Fruit fly (Drosophila melanogaster): ENCODE data around the gene PrBP.

PrBP gene

DNA sequence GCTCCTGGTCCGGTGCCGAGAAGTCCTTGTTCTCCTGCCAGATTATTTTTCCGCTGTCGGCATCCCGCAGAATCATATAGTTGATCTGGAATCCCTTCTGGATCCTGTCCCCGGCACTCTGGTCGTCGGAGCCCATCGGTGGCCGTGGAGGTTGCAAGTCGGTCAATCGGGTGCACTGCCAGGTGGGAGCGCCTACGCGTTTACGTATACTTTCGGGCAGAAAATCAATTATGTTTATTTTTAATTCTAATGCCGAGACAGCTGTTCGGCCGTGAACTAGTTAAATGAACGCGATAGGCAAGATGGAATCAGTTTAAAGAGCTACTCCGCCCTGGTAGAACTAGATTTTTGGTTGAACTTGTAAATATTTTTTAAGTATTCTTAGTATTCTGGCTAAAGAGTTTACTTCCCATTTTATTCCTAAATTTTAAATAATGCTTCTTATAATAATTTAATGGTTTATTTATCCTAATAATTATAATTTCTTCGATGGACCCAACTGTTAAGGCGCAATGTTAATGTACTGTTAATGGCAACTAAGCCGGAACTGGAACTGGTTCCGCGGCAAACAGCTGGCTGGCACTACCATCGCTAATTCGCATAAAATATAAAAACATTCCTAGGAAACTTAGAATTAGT, at the start of gene PrBP, which contains the start of gene Trs23 (continued):
- no peak for TF ChIP-seq CG7357 (GFP tag; IDR thresholded peaks at IDR 0.05)
- TF ChIP-seq Max (GFP tag; optimal IDR thresholded peaks at IDR 0.05): no peak
- no peak for TF ChIP-seq tio (GFP tag; optimal IDR thresholded peaks at IDR 0.05)
- peak; percentile 23 for TF ChIP-seq sens (GFP tag)
- TF ChIP-seq her (GFP tag; optimal IDR thresholded peaks at IDR 0.05): no peak
- TF ChIP-seq slou (GFP tag; optimal IDR thresholded peaks at IDR 0.05): no peak
- TF ChIP-seq D (optimal IDR thresholded peaks at IDR 0.05): peak; percentile 5
- no peak for TF ChIP-seq D (GFP tag; optimal IDR thresholded peaks at IDR 0.05)
- no peak for TF ChIP-seq mirr (GFP tag; optimal IDR thresholded peaks at IDR 0.05)
- no peak for TF ChIP-seq bigmax (GFP tag; optimal IDR thresholded peaks at IDR 0.05)
- no peak for TF ChIP-seq Atf3 (GFP tag; optimal IDR thresholded peaks at IDR 0.05)
- TF ChIP-seq Dip2 (GFP tag; IDR thresholded peaks at IDR 0.05): no peak
- TF ChIP-seq kay (GFP tag; optimal IDR thresholded peaks at IDR 0.05): no peak
- no peak for TF ChIP-seq h (optimal IDR thresholded peaks at IDR 0.05)
- no peak for TF ChIP-seq seq (GFP tag; IDR thresholded peaks at IDR 0.05)
- TF ChIP-seq sima (GFP tag; optimal IDR thresholded peaks at IDR 0.05): no peak
- TF ChIP-seq CG6272 (GFP tag; IDR thresholded peaks at IDR 0.05): no peak
- no peak for TF ChIP-seq CG7372 (GFP tag; IDR thresholded peaks at IDR 0.05)
- peak; percentile 11 for TF ChIP-seq CG18262 (tag; optimal IDR thresholded peaks at IDR 0.05)
- no peak for TF ChIP-seq tap (tag; optimal IDR thresholded peaks at IDR 0.05)
- TF ChIP-seq Myb (GFP tag; optimal IDR thresholded peaks at IDR 0.05): no peak
- TF ChIP-seq PHDP (tag; optimal IDR thresholded peaks at IDR 0.05): no peak
- no peak for TF ChIP-seq Sox100B (GFP tag; optimal IDR thresholded peaks at IDR 0.05)
- no peak for TF ChIP-seq dan (GFP tag; IDR thresholded peaks at IDR 0.05)
- TF ChIP-seq aop (GFP tag; IDR thresholded peaks at IDR 0.05): no peak
- no peak for TF ChIP-seq CG33213 (GFP tag; optimal IDR thresholded peaks at IDR 0.05)
- peak; percentile 34 for TF ChIP-seq CG14710 (tag; optimal IDR thresholded peaks at IDR 0.05)
- TF ChIP-seq pzg (GFP tag; optimal IDR thresholded peaks at IDR 0.05): peak; percentile 46
- no peak for TF ChIP-seq CG2678 (tag; optimal IDR thresholded peaks at IDR 0.05)
- no peak for TF ChIP-seq Hey (tag; optimal IDR thresholded peaks at IDR 0.05)
- TF ChIP-seq CG3726 (GFP tag; IDR thresholded peaks at IDR 0.05): no peak
- TF ChIP-seq CG17802 (tag; optimal IDR thresholded peaks at IDR 0.05): no peak
- no peak for TF ChIP-seq Oli (tag; optimal IDR thresholded peaks at IDR 0.05)
- no peak for TF ChIP-seq H15 (GFP tag; IDR thresholded peaks at IDR 0.05)
- TF ChIP-seq TFAM (GFP tag; optimal IDR thresholded peaks at IDR 0.05): no peak
- peak; percentile 48 for TF ChIP-seq CG2712 (tag; optimal IDR thresholded peaks at IDR 0.05)
- no peak for TF ChIP-seq CG8290 (GFP tag; optimal IDR thresholded peaks at IDR 0.05)
- no peak for TF ChIP-seq CG8290 (tag; optimal IDR thresholded peaks at IDR 0.05)
- no peak for TF ChIP-seq CG11085 (GFP tag; IDR thresholded peaks at IDR 0.05)
- TF ChIP-seq HLH3B (GFP tag; IDR thresholded peaks at IDR 0.05): no peak
- TF ChIP-seq CG10959 (GFP tag; IDR thresholded peaks at IDR 0.05): no peak
- no peak for TF ChIP-seq CG18011 (GFP tag; optimal IDR thresholded peaks at IDR 0.05)
- peak; percentile 38; the same call in 1 of the 2 replicates for TF ChIP-seq MBD-R2 (GFP tag; IDR thresholded peaks at IDR 0.05)
- TF ChIP-seq ro (GFP tag; IDR thresholded peaks at IDR 0.05): no peak
- TF ChIP-seq CG13894 (tag; optimal IDR thresholded peaks at IDR 0.05): no peak
- TF ChIP-seq ci (GFP tag; IDR thresholded peaks at IDR 0.05): no peak
- TF ChIP-seq kah (GFP tag; optimal IDR thresholded peaks at IDR 0.05): no peak
- no peak for TF ChIP-seq CG9215 (GFP tag; IDR thresholded peaks at IDR 0.05)
- TF ChIP-seq CG15514 (GFP tag; optimal IDR thresholded peaks at IDR 0.05): peak; percentile 100
- TF ChIP-seq CG4404 (GFP tag; IDR thresholded peaks at IDR 0.05): no peak
- no peak for TF ChIP-seq CG4707 (GFP tag; optimal IDR thresholded peaks at IDR 0.05)
- no peak for TF ChIP-seq z (GFP tag; IDR thresholded peaks at IDR 0.05)
- TF ChIP-seq MTF-1 (GFP tag; optimal IDR thresholded peaks at IDR 0.05; ENCODE audit: borderline replicate concordance): no peak

All from whole organism, embryonic.